Fruit fly (Drosophila melanogaster): ENCODE data around the gene CG42487.
"Not testable (repeated sequence)": the region's sequence is repeated elsewhere in the genome, so short reads cannot be mapped to it uniquely, and the experiment has no call there.

Gene CG42487

dm6 chr3R:27959145-27959544 is at the start of gene CG42487, which contains the start of gene CG4884:
Gene CG42487 (minus strand): TSS chr3R:27959245.
Gene CG4884 (minus strand): TSS chr3R:27959245.
- not testable (repeated sequence) for TF ChIP-seq cnc (optimal IDR thresholded peaks at IDR 0.05); CG7101 (tag; optimal IDR thresholded peaks at IDR 0.05); cic (GFP tag; optimal IDR thresholded peaks at IDR 0.05)

- TF ChIP-seq ovo (GFP tag; optimal IDR thresholded peaks at IDR 0.05) (no peak), kay (GFP tag; ENCODE audit: borderline replicate concordance) (no peak), CG7101 (tag; optimal IDR thresholded peaks at IDR 0.05) (no peak), CG7045 (GFP tag; optimal IDR thresholded peaks at IDR 0.05) (no peak), CG1620 (GFP tag; optimal IDR thresholded peaks at IDR 0.05) (no peak), cic (GFP tag; optimal IDR thresholded peaks at IDR 0.05) (no peak), Crg-1 (GFP tag; optimal IDR thresholded peaks at IDR 0.05) (no peak), bab1 (GFP tag; optimal IDR thresholded peaks at IDR 0.05) (no peak), tj (GFP tag; optimal IDR thresholded peaks at IDR 0.05) (no peak), Mnt (GFP tag; optimal IDR thresholded peaks at IDR 0.05) (no peak), toe (GFP tag; optimal IDR thresholded peaks at IDR 0.05) (no peak), Clk (GFP tag; optimal IDR thresholded peaks at IDR 0.05) (no peak), Hr96 (GFP tag; optimal IDR thresholded peaks at IDR 0.05) (no peak), cnc (optimal IDR thresholded peaks at IDR 0.05) (no peak), CG12768 (GFP tag; optimal IDR thresholded peaks at IDR 0.05) (no peak), CG14711 (tag; optimal IDR thresholded peaks at IDR 0.05) (no peak), CG11617 (GFP tag; optimal IDR thresholded peaks at IDR 0.05) (no peak), pad (GFP tag; optimal IDR thresholded peaks at IDR 0.05) (no peak), CG5204 (GFP tag; optimal IDR thresholded peaks at IDR 0.05) (no peak), CG33017 (tag; optimal IDR thresholded peaks at IDR 0.05) (no peak)
These were observed 45.0 kb upstream of the CG42487 start for dm6 chr3R:28004034-28004433.

- TF ChIP-seq CG5204 (GFP tag; optimal IDR thresholded peaks at IDR 0.05) = no peak
- TF ChIP-seq CG1620 (GFP tag; optimal IDR thresholded peaks at IDR 0.05) = no peak
- no peak for TF ChIP-seq ovo (GFP tag; optimal IDR thresholded peaks at IDR 0.05)
- TF ChIP-seq tj (GFP tag; optimal IDR thresholded peaks at IDR 0.05) = no peak
- TF ChIP-seq kay (GFP tag; ENCODE audit: borderline replicate concordance) = no peak
- TF ChIP-seq Mnt (GFP tag; optimal IDR thresholded peaks at IDR 0.05) = no peak
- no peak for TF ChIP-seq bab1 (GFP tag; optimal IDR thresholded peaks at IDR 0.05)
- TF ChIP-seq Clk (GFP tag; optimal IDR thresholded peaks at IDR 0.05) = no peak
- no peak for TF ChIP-seq CG14711 (tag; optimal IDR thresholded peaks at IDR 0.05)
- TF ChIP-seq pad (GFP tag; optimal IDR thresholded peaks at IDR 0.05) = no peak
- TF ChIP-seq CG12768 (GFP tag; optimal IDR thresholded peaks at IDR 0.05) = no peak
- TF ChIP-seq toe (GFP tag; optimal IDR thresholded peaks at IDR 0.05) = no peak
- no peak for TF ChIP-seq Hr96 (GFP tag; optimal IDR thresholded peaks at IDR 0.05)
- TF ChIP-seq cnc (optimal IDR thresholded peaks at IDR 0.05) = no peak
- TF ChIP-seq CG7101 (tag; optimal IDR thresholded peaks at IDR 0.05) = no peak
- TF ChIP-seq CG11617 (GFP tag; optimal IDR thresholded peaks at IDR 0.05) = no peak
- no peak for TF ChIP-seq CG33017 (tag; optimal IDR thresholded peaks at IDR 0.05)
These were observed 31.6 kb upstream of the CG42487 start, which contains the start of gene CG4815 for dm6 chr3R:27990651-27991050. Gene CG4815 (minus strand): TSS chr3R:27990751.

DNA sequence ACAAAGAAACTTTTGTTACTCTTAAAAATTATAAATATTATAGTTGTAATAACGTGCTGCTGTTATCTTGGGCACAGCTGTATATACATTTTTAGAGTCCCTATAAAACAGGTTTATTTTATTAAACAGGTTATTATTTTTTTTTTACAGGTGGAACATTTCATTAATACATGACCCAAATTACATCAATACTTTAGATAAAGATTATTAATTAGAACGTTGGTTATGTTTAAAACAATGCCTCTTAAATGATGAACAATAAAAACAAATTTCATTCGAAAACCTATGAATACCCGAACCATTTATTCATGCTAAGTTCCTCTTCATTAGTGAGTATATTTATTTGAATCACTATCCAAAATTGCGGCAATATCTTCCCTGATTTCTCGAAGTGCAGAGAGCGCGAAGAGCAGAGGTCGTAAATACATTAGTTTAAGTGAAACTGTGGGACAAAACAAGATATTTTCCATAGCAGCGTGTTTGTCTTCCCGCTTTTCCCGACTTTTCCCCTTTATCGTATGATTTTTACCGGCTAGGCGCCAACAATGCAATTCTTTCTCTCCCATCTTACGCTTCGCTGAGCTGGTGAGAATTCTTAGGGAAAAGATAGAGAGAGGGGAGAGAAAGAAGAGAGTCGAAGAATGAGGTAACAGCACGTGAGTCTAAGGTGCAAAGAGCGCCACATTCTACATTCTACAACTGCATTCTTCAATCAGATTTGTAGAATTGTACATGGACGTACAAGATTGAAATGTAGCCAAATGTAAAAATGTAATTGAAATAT is 29.8 kb upstream of the CG42487 start:
- TF ChIP-seq Clk (GFP tag; optimal IDR thresholded peaks at IDR 0.05) = no peak
- TF ChIP-seq bab1 (GFP tag; optimal IDR thresholded peaks at IDR 0.05) = peak; percentile 44
- TF ChIP-seq Mnt (GFP tag; optimal IDR thresholded peaks at IDR 0.05) = peak; percentile 55
- peak; percentile 47 for TF ChIP-seq toe (GFP tag; optimal IDR thresholded peaks at IDR 0.05)
- TF ChIP-seq Crg-1 (GFP tag; optimal IDR thresholded peaks at IDR 0.05) = no peak
- TF ChIP-seq cic (GFP tag; optimal IDR thresholded peaks at IDR 0.05) = peak; percentile 9
- no peak for TF ChIP-seq ovo (GFP tag; optimal IDR thresholded peaks at IDR 0.05)
- TF ChIP-seq CG1620 (GFP tag; optimal IDR thresholded peaks at IDR 0.05) = peak; percentile 27
- TF ChIP-seq cnc (optimal IDR thresholded peaks at IDR 0.05) = no peak
- peak; percentile 30 for TF ChIP-seq CG5204 (GFP tag; optimal IDR thresholded peaks at IDR 0.05)
- TF ChIP-seq kay (GFP tag; ENCODE audit: borderline replicate concordance) = peak; percentile 68
- peak; percentile 5 for TF ChIP-seq CG14711 (tag; optimal IDR thresholded peaks at IDR 0.05)
- TF ChIP-seq pad (GFP tag; optimal IDR thresholded peaks at IDR 0.05) = peak; percentile 88
- peak; percentile 3 for TF ChIP-seq CG7101 (tag; optimal IDR thresholded peaks at IDR 0.05)
- TF ChIP-seq CG11617 (GFP tag; optimal IDR thresholded peaks at IDR 0.05) = peak; percentile 58
- TF ChIP-seq tj (GFP tag; optimal IDR thresholded peaks at IDR 0.05) = peak; percentile 64
- peak; percentile 26 for TF ChIP-seq Hr96 (GFP tag; optimal IDR thresholded peaks at IDR 0.05)
- peak; percentile 47 for TF ChIP-seq CG7045 (GFP tag; optimal IDR thresholded peaks at IDR 0.05)
- peak; percentile 3 for TF ChIP-seq CG33017 (tag; optimal IDR thresholded peaks at IDR 0.05)
- peak; percentile 63 for TF ChIP-seq CG12768 (GFP tag; optimal IDR thresholded peaks at IDR 0.05)

DNA sequence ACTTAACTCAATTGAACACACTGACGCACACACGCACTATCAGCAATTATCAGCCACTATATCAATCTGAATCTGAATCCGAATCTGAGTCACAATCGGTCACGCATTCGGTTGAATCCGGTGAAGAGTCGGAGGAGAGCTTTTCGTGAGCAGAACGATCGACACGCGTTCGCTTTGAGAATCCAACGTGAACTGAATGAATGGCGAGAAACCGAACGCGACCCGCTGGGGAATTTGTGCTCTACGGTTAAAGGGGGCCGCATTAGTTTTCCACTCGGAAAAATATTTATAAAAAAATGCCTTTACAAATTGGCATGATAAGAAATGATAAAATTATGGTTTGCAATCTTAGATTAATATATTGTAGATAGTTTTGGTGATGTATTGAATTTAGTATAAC is 29.1 kb upstream of the CG42487 start, which contains the start of gene betaTub97EF:
Gene betaTub97EF (minus strand): TSS at position 196 of the 400 bp plus-strand sequence.
- TF ChIP-seq CG1620 (GFP tag; optimal IDR thresholded peaks at IDR 0.05) = no peak
- no peak for TF ChIP-seq CG33017 (tag; optimal IDR thresholded peaks at IDR 0.05)
- no peak for TF ChIP-seq Crg-1 (GFP tag; optimal IDR thresholded peaks at IDR 0.05)
- no peak for TF ChIP-seq ovo (GFP tag; optimal IDR thresholded peaks at IDR 0.05)
- no peak for TF ChIP-seq CG7101 (tag; optimal IDR thresholded peaks at IDR 0.05)
- no peak for TF ChIP-seq CG12768 (GFP tag; optimal IDR thresholded peaks at IDR 0.05)
- TF ChIP-seq pad (GFP tag; optimal IDR thresholded peaks at IDR 0.05) = peak; percentile 14
- TF ChIP-seq cic (GFP tag; optimal IDR thresholded peaks at IDR 0.05) = no peak
- TF ChIP-seq toe (GFP tag; optimal IDR thresholded peaks at IDR 0.05) = no peak
- peak; percentile 30 for TF ChIP-seq Mnt (GFP tag; optimal IDR thresholded peaks at IDR 0.05)
- no peak for TF ChIP-seq tj (GFP tag; optimal IDR thresholded peaks at IDR 0.05)
- no peak for TF ChIP-seq CG7045 (GFP tag; optimal IDR thresholded peaks at IDR 0.05)
- TF ChIP-seq CG5204 (GFP tag; optimal IDR thresholded peaks at IDR 0.05) = no peak
- no peak for TF ChIP-seq cnc (optimal IDR thresholded peaks at IDR 0.05)
- TF ChIP-seq CG11617 (GFP tag; optimal IDR thresholded peaks at IDR 0.05) = no peak
- TF ChIP-seq kay (GFP tag; ENCODE audit: borderline replicate concordance) = peak; percentile 6
- no peak for TF ChIP-seq bab1 (GFP tag; optimal IDR thresholded peaks at IDR 0.05)
- TF ChIP-seq Hr96 (GFP tag; optimal IDR thresholded peaks at IDR 0.05) = peak; percentile 15
- TF ChIP-seq CG14711 (tag; optimal IDR thresholded peaks at IDR 0.05) = no peak
- TF ChIP-seq Clk (GFP tag; optimal IDR thresholded peaks at IDR 0.05) = no peak
